Worm (Caenorhabditis elegans): ENCODE data around the gene rpn-3.

ce11 chrIII:8432143-8432542, 15.0 kb upstream of the rpn-3 start, which contains the start of gene ZK1236.5:
- no peak for TF ChIP-seq ztf-23 (GFP tag; IDR thresholded peaks at IDR 0.05)
- no peak for TF ChIP-seq flt-1 (GFP tag; IDR thresholded peaks at IDR 0.05)
- no peak for TF ChIP-seq ztf-29 (GFP tag; IDR thresholded peaks at IDR 0.05)
- TF ChIP-seq tab-1 (GFP tag; IDR thresholded peaks at IDR 0.05): no peak
- TF ChIP-seq ref-1 (GFP tag; conservative IDR thresholded peaks at IDR 0.05): no peak

Data from whole organism, midembryonic.